Worm (Caenorhabditis elegans): ENCODE measurements around the gene mpz-5.

DNA sequence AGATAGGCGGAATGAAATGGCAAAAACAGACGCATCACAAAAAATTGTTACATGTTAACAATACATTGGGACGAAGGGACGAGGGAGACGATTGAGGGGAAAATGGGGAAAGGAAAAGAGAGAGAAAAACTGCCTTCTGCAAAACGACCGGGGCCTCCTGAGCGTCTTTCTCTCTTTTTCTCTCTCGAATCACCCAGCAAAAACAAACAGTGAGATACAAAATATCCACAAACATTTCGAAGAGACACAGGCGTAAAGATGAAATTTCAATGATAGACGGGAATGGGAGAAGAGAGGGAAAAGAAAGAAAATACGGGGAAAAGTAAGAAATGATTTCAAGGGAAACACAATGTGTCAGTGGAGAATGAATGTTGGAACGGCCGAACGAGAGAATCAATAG, 27.6 kb downstream of the mpz-5 start:
- TF ChIP-seq Y105C5A.15 (GFP tag; IDR thresholded peaks at IDR 0.05) (no peak), daf-8 (GFP tag; IDR thresholded peaks at IDR 0.05) (no peak), dve-1 (tag; optimal IDR thresholded peaks at IDR 0.05; ENCODE audit: insufficient read depth) (peak; percentile 85), lin-39 (tag; optimal IDR thresholded peaks at IDR 0.05) (no peak), pqm-1 (tag; optimal IDR thresholded peaks at IDR 0.05) (no peak), dmd-8 (GFP tag; IDR thresholded peaks at IDR 0.05) (no peak), lir-3 (tag; optimal IDR thresholded peaks at IDR 0.05) (no peak), ztf-11 (tag; optimal IDR thresholded peaks at IDR 0.05) (no peak), mdl-1 (tag; optimal IDR thresholded peaks at IDR 0.05) (peak in 1 of 2 experiments; percentile 2)
